Fruit fly (Drosophila melanogaster) S2 (cell line): ENCODE measurements around the gene Syx1A.

Source experiments
- CG8478 ChIP-seq: fragments of >200 bp; optimal IDR thresholded peaks from 2 replicates; lab custom pipeline; 2018
- CTCF ChIP-seq, 2 experiments: fragments of >200 bp; optimal IDR thresholded peaks; 2 replicates each; lab custom pipeline; 2018

- TF ChIP-seq CTCF (optimal IDR thresholded peaks at IDR 0.05; lab: Kevin White, UChicago) (no peak), CG8478 (lab: Kevin White, UChicago) (no peak)
These were observed 36.7 kb downstream of the Syx1A start for dm6 chr3R:24068830-24069229.
